Worm (Caenorhabditis elegans) whole organism, L3 larva: ENCODE data around the gene Y41G9A.5.

Source experiments
- R02D3.7 ChIP-seq: fragments of 150-350 bp; optimal IDR thresholded peaks from 2 replicates; lab custom pipeline; 2014; ENCODE audit warnings: missing biosample characterization, missing genetic modification characterization
- aly-2 ChIP-seq: fragments of 150-350 bp; optimal IDR thresholded peaks from 2 replicates; lab custom pipeline; 2014; ENCODE audit warnings: missing biosample characterization, missing genetic modification characterization
- ama-1 ChIP-seq: fragments of 150-350 bp; optimal IDR thresholded peaks from 2 replicates; lab custom pipeline; 2018
- ceh-16 ChIP-seq: sonication (generic microtip); optimal IDR thresholded peaks from 2 replicates; lab custom pipeline; 2017; ENCODE audit warnings: missing biosample characterization, missing genetic modification characterization
- ceh-28 ChIP-seq: fragments of 150-350 bp; optimal IDR thresholded peaks from 2 replicates; lab custom pipeline; 2014; ENCODE audit warnings: missing biosample characterization, missing genetic modification reagents, missing genetic modification characterization
- ceh-9 ChIP-seq: sonication (generic microtip); optimal IDR thresholded peaks from 2 replicates; lab custom pipeline; 2018; ENCODE audit warnings: missing biosample characterization, missing genetic modification characterization
- daf-12 ChIP-seq: fragments of 150-350 bp; optimal IDR thresholded peaks from 2 replicates; lab custom pipeline; 2014; ENCODE audit warnings: missing biosample characterization, missing genetic modification reagents, missing genetic modification characterization
- egl-5 ChIP-seq: fragments of 150-350 bp; optimal IDR thresholded peaks from 2 replicates; lab custom pipeline; 2017; ENCODE audit warnings: missing biosample characterization, missing genetic modification reagents, missing genetic modification characterization, inconsistent platforms
- elt-1 ChIP-seq: fragments of 150-350 bp; optimal IDR thresholded peaks from 2 replicates; lab custom pipeline; 2014; ENCODE audit warnings: missing biosample characterization, missing genetic modification characterization
- elt-2 ChIP-seq: sonication (generic microtip); optimal IDR thresholded peaks from 2 replicates; lab custom pipeline; 2016; ENCODE audit warnings: missing genetic modification reagents, mild to moderate bottlenecking, missing genetic modification characterization, missing compliant biosample characterization
- elt-3 ChIP-seq, 3 experiments: fragments of 150-350 bp in 1 of 3; sonication (generic microtip) in 2 of 3; optimal IDR thresholded peaks; 2 replicates in 2 of 3; 4 replicates in 1 of 3; lab custom pipeline; 2014 to 2017; ENCODE audit warnings: missing biosample characterization in 3 of 3, missing genetic modification characterization in 3 of 3
- fkh-10 ChIP-seq: sonication (generic microtip); optimal IDR thresholded peaks from 2 replicates; lab custom pipeline; 2017; ENCODE audit warnings: missing biosample characterization, missing genetic modification reagents, missing genetic modification characterization
- hmg-11 ChIP-seq: sonication (generic microtip); optimal IDR thresholded peaks from 2 replicates; lab custom pipeline; 2016; ENCODE audit warnings: missing genetic modification characterization, missing compliant biosample characterization
- lsy-12 ChIP-seq: sonication (generic microtip); optimal IDR thresholded peaks from 2 replicates; lab custom pipeline; 2016; ENCODE audit warnings: mild to moderate bottlenecking, missing genetic modification characterization, missing compliant biosample characterization
- mdl-1 ChIP-seq: fragments of 150-350 bp; optimal IDR thresholded peaks from 2 replicates; lab custom pipeline; 2014; ENCODE audit warnings: missing biosample characterization, missing genetic modification characterization
- mml-1 ChIP-seq: fragments of 150-350 bp; sonication (generic microtip); optimal IDR thresholded peaks from 3 replicates; lab custom pipeline; 2014; ENCODE audit warnings: missing biosample characterization, missing genetic modification characterization
- nhr-11 ChIP-seq: fragments of 150-350 bp; optimal IDR thresholded peaks from 2 replicates; lab custom pipeline; 2014; ENCODE audit warnings: missing biosample characterization, missing genetic modification characterization
- nhr-12 ChIP-seq: fragments of 150-350 bp; optimal IDR thresholded peaks from 2 replicates; lab custom pipeline; 2014; ENCODE audit warnings: missing biosample characterization, missing genetic modification characterization
- nhr-23 ChIP-seq: fragments of 150-350 bp; optimal IDR thresholded peaks from 2 replicates; lab custom pipeline; 2014; ENCODE audit warnings: missing biosample characterization, missing genetic modification reagents, missing genetic modification characterization
- nhr-25 ChIP-seq: sonication (generic microtip); optimal IDR thresholded peaks from 2 replicates; lab custom pipeline; 2017; ENCODE audit warnings: missing biosample characterization, missing genetic modification characterization
- nhr-28 ChIP-seq: fragments of 150-350 bp; optimal IDR thresholded peaks from 2 replicates; lab custom pipeline; 2014; ENCODE audit warnings: missing biosample characterization, missing genetic modification characterization
- nhr-43 ChIP-seq: sonication (generic microtip); optimal IDR thresholded peaks from 2 replicates; lab custom pipeline; 2016; ENCODE audit warnings: mild to moderate bottlenecking, missing genetic modification characterization, missing compliant biosample characterization; ENCODE audit not compliant: poor library complexity, severe bottlenecking
- nhr-67 ChIP-seq: fragments of 150-350 bp; optimal IDR thresholded peaks from 2 replicates; lab custom pipeline; 2014; ENCODE audit warnings: missing biosample characterization, missing genetic modification characterization
- nhr-76 ChIP-seq: fragments of 150-350 bp; sonication (generic microtip); optimal IDR thresholded peaks from 5 replicates; lab custom pipeline; 2014; ENCODE audit warnings: missing biosample characterization, missing genetic modification characterization
- nhr-77 ChIP-seq: fragments of 150-350 bp; optimal IDR thresholded peaks from 2 replicates; lab custom pipeline; 2014; ENCODE audit warnings: missing biosample characterization, missing genetic modification characterization
- pha-4 ChIP-seq: fragments of 150-350 bp; optimal IDR thresholded peaks from 2 replicates; lab custom pipeline; 2014; ENCODE audit warnings: missing biosample characterization, missing genetic modification reagents, missing genetic modification characterization
- pqm-1 ChIP-seq: fragments of 150-350 bp; optimal IDR thresholded peaks from 2 replicates; lab custom pipeline; 2017; ENCODE audit warnings: missing biosample characterization, missing genetic modification characterization, inconsistent platforms
- skn-1 ChIP-seq: fragments of 150-350 bp; optimal IDR thresholded peaks from 2 replicates; lab custom pipeline; 2014; ENCODE audit warnings: missing biosample characterization, missing genetic modification characterization
- snpc-4 ChIP-seq: fragments of 150-350 bp; optimal IDR thresholded peaks from 2 replicates; lab custom pipeline; 2014; ENCODE audit warnings: missing biosample characterization, missing genetic modification characterization
- tbx-2 ChIP-seq: sonication (generic microtip); optimal IDR thresholded peaks from 2 replicates; lab custom pipeline; 2016; ENCODE audit warnings: mild to moderate bottlenecking, missing genetic modification characterization, missing compliant biosample characterization
- unc-39 ChIP-seq: sonication (generic microtip); optimal IDR thresholded peaks from 4 replicates; lab custom pipeline; 2017; ENCODE audit warnings: missing biosample characterization, missing genetic modification characterization
- unc-62 ChIP-seq: fragments of 150-350 bp; sonication (generic microtip); optimal IDR thresholded peaks from 4 replicates; lab custom pipeline; 2014; ENCODE audit warnings: missing biosample characterization, missing genetic modification reagents, missing genetic modification characterization
- zag-1 ChIP-seq: fragments of 150-350 bp; optimal IDR thresholded peaks from 2 replicates; lab custom pipeline; 2014; ENCODE audit warnings: missing biosample characterization, missing genetic modification characterization
- ztf-11 ChIP-seq: fragments of 150-350 bp; optimal IDR thresholded peaks from 2 replicates; lab custom pipeline; 2014; ENCODE audit warnings: missing biosample characterization, missing genetic modification characterization

Y41G9A.5 gene

ce11 chrX:2924438-2924837 is 22.0 kb upstream of the Y41G9A.5 start:
- TF ChIP-seq tbx-2 = no peak
- TF ChIP-seq mdl-1 (tag; lab: Kevin White, UChicago) = no peak
- no peak for TF ChIP-seq ceh-28 (tag; lab: Kevin White, UChicago)
- TF ChIP-seq aly-2 = no peak
- TF ChIP-seq snpc-4 (tag; lab: Kevin White, UChicago) = no peak
- no peak for TF ChIP-seq nhr-67 (tag; lab: Kevin White, UChicago)
- TF ChIP-seq pha-4 = no peak
- TF ChIP-seq fkh-10 = no peak
- TF ChIP-seq pqm-1 (tag; lab: Kevin White, UChicago) = no peak
- no peak for TF ChIP-seq nhr-76 (tag; lab: Kevin White, UChicago)
- no peak for TF ChIP-seq nhr-28
- TF ChIP-seq nhr-43 (tag; lab: Kevin White, UChicago) = no peak
- TF ChIP-seq daf-12 (tag; lab: Kevin White, UChicago) = no peak
- no peak for TF ChIP-seq ceh-9 (tag; lab: Kevin White, UChicago)
- TF ChIP-seq skn-1 = no peak

ce11 chrX:2925950-2926349 is 20.5 kb upstream of the Y41G9A.5 start:
- no peak for TF ChIP-seq mdl-1 (tag; lab: Kevin White, UChicago)
- TF ChIP-seq hmg-11 (tag; lab: Kevin White, UChicago) = no peak
- no peak for TF ChIP-seq zag-1 (tag; lab: Kevin White, UChicago)
- no peak for TF ChIP-seq nhr-77 (tag; lab: Kevin White, UChicago)

- TF ChIP-seq ceh-28 (tag; lab: Kevin White, UChicago) (no peak), nhr-77 (tag; lab: Kevin White, UChicago) (no peak), pha-4 (no peak), aly-2 (no peak), ama-1 (no peak), unc-39 (tag; lab: Kevin White, UChicago) (no peak), daf-12 (tag; lab: Kevin White, UChicago) (no peak), mml-1 (tag; lab: Kevin White, UChicago) (no peak), mdl-1 (tag; lab: Kevin White, UChicago) (no peak), R02D3.7 (tag; lab: Kevin White, UChicago) (no peak), ceh-9 (tag; lab: Kevin White, UChicago) (no peak), elt-3 (tag; optimal IDR thresholded peaks at IDR 0.05; lab: Kevin White, UChicago) (no peak), nhr-11 (tag; lab: Kevin White, UChicago) (no peak), egl-5 (no peak), ztf-11 (tag; lab: Kevin White, UChicago) (no peak), unc-62 (no peak)
These were observed 18.9 kb upstream of the Y41G9A.5 start for ce11 chrX:2927576-2927975.

ce11 chrX:2928089-2928488 is 18.4 kb upstream of the Y41G9A.5 start:
- TF ChIP-seq elt-1 (tag; lab: Kevin White, UChicago) (no peak), mml-1 (tag; lab: Kevin White, UChicago) (no peak), snpc-4 (tag; lab: Kevin White, UChicago) (no peak), nhr-28 (no peak), nhr-77 (tag; lab: Kevin White, UChicago) (no peak), egl-5 (peak; percentile 56), ceh-9 (tag; lab: Kevin White, UChicago) (no peak)
- TF ChIP-seq, all 47 proteins: peak for 1

ce11 chrX:2931852-2932251 is 14.6 kb upstream of the Y41G9A.5 start:
- TF ChIP-seq elt-1 (tag; lab: Kevin White, UChicago) (no peak), lsy-12 (tag; lab: Kevin White, UChicago) (no peak), pqm-1 (tag; lab: Kevin White, UChicago) (peak; percentile 75), skn-1 (no peak), ceh-16 (tag; lab: Kevin White, UChicago) (no peak), unc-39 (tag; lab: Kevin White, UChicago) (no peak), nhr-12 (tag; lab: Kevin White, UChicago) (no peak), mdl-1 (tag; lab: Kevin White, UChicago) (no peak), snpc-4 (tag; lab: Kevin White, UChicago) (no peak), ceh-9 (tag; lab: Kevin White, UChicago) (no peak), R02D3.7 (tag; lab: Kevin White, UChicago) (no peak), nhr-25 (no peak), nhr-23 (tag; lab: Kevin White, UChicago) (no peak), elt-2 (tag; lab: Kevin White, UChicago) (peak; percentile 89), pha-4 (peak; percentile 24)
